Worm (Caenorhabditis elegans) whole organism, L2 larva: ENCODE measurements around the gene egl-8.

Experiments
- ama-1 ChIP-seq: fragments of 150-350 bp; optimal IDR thresholded peaks from 2 replicates; lab custom pipeline; 2018; ENCODE audit warnings: inconsistent platforms
- elt-1 ChIP-seq: fragments of 150-350 bp; optimal IDR thresholded peaks from 2 replicates; lab custom pipeline; 2014; ENCODE audit warnings: missing biosample characterization, missing genetic modification characterization
- mdl-1 ChIP-seq, 2 experiments: fragments of 150-350 bp in 1 of 2; sonication (generic microtip) in 1 of 2; optimal IDR thresholded peaks; 2 replicates each; lab custom pipeline; 2017; ENCODE audit warnings: missing biosample characterization in 2 of 2, missing genetic modification characterization in 2 of 2
- nhr-129 ChIP-seq: fragments of 150-350 bp; optimal IDR thresholded peaks from 2 replicates; lab custom pipeline; 2014; ENCODE audit warnings: missing biosample characterization, missing genetic modification characterization
- nhr-237 ChIP-seq: fragments of 150-350 bp; optimal IDR thresholded peaks from 2 replicates; lab custom pipeline; 2014; ENCODE audit warnings: missing biosample characterization, missing genetic modification characterization
- unc-62 ChIP-seq: fragments of 150-350 bp; optimal IDR thresholded peaks from 2 replicates; lab custom pipeline; 2014; ENCODE audit warnings: missing biosample characterization, missing genetic modification reagents, missing genetic modification characterization

DNA sequence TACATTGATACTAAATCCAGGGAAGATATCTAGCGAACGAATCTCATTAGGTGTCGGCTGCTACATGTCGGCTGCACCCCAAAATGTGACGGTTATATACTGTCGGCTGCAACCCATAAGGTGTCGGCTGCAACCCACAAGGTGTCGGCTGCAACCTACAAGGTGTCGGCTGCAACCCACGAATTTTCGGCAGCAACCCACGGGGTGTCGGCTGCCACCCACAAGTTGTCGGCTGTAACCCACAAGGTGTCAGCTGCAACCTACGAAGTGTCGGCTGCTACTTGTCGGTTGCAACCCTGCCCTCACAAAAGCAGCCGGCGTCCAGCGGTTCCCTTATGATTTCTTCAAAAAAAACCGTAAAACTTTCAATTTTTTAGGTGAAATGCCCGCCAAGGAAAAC lies 9.2 kb downstream of the egl-8 start:
- no peak for TF ChIP-seq nhr-129 (tag; lab: Kevin White, UChicago)
- no peak for TF ChIP-seq unc-62
- TF ChIP-seq mdl-1 (tag; optimal IDR thresholded peaks at IDR 0.05; lab: Kevin White, UChicago): no peak
- no peak for TF ChIP-seq elt-1 (tag; lab: Kevin White, UChicago)
- no peak for TF ChIP-seq nhr-237 (tag; lab: Kevin White, UChicago)
- no peak for TF ChIP-seq ama-1 (lab: Kevin White, UChicago)
